Fruit fly (Drosophila melanogaster) S2 (cell line): ENCODE data around the gene CG7130.

Experiments
- CG8478 ChIP-seq: fragments of >200 bp; optimal IDR thresholded peaks from 2 replicates; lab custom pipeline; 2018
- CTCF ChIP-seq, 2 experiments: fragments of >200 bp; optimal IDR thresholded peaks; 2 replicates each; lab custom pipeline; 2018

dm6 chr3L:22113186-22113585 lies 37.6 kb upstream of the CG7130 start:
- TF ChIP-seq CG8478, result no peak
- TF ChIP-seq CTCF (optimal IDR thresholded peaks at IDR 0.05; lab: Kevin White, UChicago), result no peak
